Worm (Caenorhabditis elegans): ENCODE results near the gene dos-1.

The dos-1 gene

DNA sequence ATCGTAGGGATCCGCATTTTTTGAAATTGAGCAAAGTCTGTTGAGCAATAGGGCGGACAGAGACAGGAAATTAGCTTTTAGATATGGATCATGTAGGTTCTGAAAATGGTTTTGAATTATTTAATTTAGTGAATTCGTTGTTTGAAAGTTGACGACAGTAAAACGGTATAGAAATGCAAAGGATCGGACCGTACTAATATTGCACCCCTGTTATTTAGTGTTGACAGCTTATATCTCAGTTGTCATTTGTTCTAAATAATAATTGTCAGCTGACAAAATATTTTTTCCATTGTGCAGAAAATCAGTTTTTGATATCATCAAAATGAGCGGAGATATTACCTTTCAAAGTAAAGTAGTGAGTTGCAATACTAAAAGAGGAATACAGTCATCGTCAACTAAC is 32.4 kb upstream of the dos-1 start, which contains the start of gene lin-12:
Gene lin-12 (minus strand): TSS at position 101 of the 400 bp plus-strand sequence.
- no peak for TF ChIP-seq sdc-2 (tag; optimal IDR thresholded peaks at IDR 0.05)
- no peak for TF ChIP-seq ceh-48 (tag; optimal IDR thresholded peaks at IDR 0.05)
- no peak for TF ChIP-seq npax-4 (tag; optimal IDR thresholded peaks at IDR 0.05)
- TF ChIP-seq fkh-6 (tag; optimal IDR thresholded peaks at IDR 0.05): no peak
- TF ChIP-seq C38D4.7 (GFP tag; optimal IDR thresholded peaks at IDR 0.05): no peak
- no peak for TF ChIP-seq ref-2 (tag; optimal IDR thresholded peaks at IDR 0.05)
- no peak for TF ChIP-seq sox-4 (tag; optimal IDR thresholded peaks at IDR 0.05)
- no peak for TF ChIP-seq pqm-1 (tag; optimal IDR thresholded peaks at IDR 0.05)
- TF ChIP-seq ceh-24 (tag; optimal IDR thresholded peaks at IDR 0.05): no peak
- TF ChIP-seq ahr-1 (tag; optimal IDR thresholded peaks at IDR 0.05): no peak
- no peak for TF ChIP-seq lin-11 (tag; optimal IDR thresholded peaks at IDR 0.05)
- TF ChIP-seq ceh-19 (GFP tag; optimal IDR thresholded peaks at IDR 0.05): no peak
- no peak for TF ChIP-seq gmeb-2 (tag; optimal IDR thresholded peaks at IDR 0.05)
- no peak for TF ChIP-seq ceh-6 (GFP tag; optimal IDR thresholded peaks at IDR 0.05)
- TF ChIP-seq tbx-7 (tag; optimal IDR thresholded peaks at IDR 0.05): no peak
- TF ChIP-seq pax-1 (tag; optimal IDR thresholded peaks at IDR 0.05): no peak
- TF ChIP-seq pat-9 (tag; optimal IDR thresholded peaks at IDR 0.05): no peak
- TF ChIP-seq pros-1 (tag; optimal IDR thresholded peaks at IDR 0.05): no peak
- no peak for TF ChIP-seq ztf-16 (tag; optimal IDR thresholded peaks at IDR 0.05)
- no peak for TF ChIP-seq pha-4 (tag; optimal IDR thresholded peaks at IDR 0.05)

DNA sequence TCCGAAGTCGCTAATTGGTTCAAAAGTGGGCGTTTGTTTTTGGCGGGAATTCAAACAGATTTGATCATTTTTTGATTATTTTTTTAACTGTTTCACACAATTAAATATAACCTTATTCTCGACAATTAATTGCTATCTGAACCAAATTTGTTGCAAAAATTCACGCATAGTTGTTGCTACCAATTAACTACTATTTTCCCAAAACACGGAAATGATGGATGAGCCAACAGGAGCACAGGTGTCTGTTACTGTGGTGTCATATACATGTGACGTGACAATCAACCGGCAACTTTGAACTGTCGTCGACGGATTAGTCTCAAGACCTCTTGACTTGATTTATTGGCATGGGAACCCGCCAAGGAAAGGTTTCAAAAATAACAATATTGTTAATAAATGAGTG is 31.0 kb upstream of the dos-1 start:
- TF ChIP-seq syd-9 (tag; optimal IDR thresholded peaks at IDR 0.05) (no peak), ceh-6 (GFP tag; optimal IDR thresholded peaks at IDR 0.05) (no peak), pqm-1 (tag; optimal IDR thresholded peaks at IDR 0.05) (no peak), nhr-232 (tag; optimal IDR thresholded peaks at IDR 0.05) (no peak), pat-9 (tag; optimal IDR thresholded peaks at IDR 0.05) (no peak), tbx-7 (tag; optimal IDR thresholded peaks at IDR 0.05) (no peak), dmd-4 (tag; optimal IDR thresholded peaks at IDR 0.05; ENCODE audit: borderline replicate concordance) (no peak)

DNA sequence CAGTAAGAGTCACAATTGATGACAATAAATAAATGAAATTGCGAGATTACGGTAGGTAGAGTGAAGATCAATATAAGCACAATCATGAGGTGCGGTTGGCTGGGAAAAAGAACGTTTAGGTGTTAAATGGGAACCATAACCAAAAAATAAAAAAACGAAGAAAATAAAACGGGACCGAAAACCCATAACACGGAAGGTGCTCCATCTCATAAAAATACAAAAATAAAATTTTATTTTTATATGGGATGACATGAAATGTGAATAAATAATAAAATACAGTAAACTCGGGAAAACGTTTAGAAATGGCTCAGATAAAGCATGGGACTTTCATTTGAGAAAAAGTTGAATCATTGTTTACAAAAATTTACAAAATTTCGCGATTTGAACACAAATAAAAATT is 28.2 kb upstream of the dos-1 start, which contains the start of gene F02A9.7:
Gene F02A9.7 (minus strand): TSS at position 101 of the 400 bp plus-strand sequence.
- TF ChIP-seq dve-1 (tag; optimal IDR thresholded peaks at IDR 0.05): no peak
- no peak for TF ChIP-seq ets-4 (tag; optimal IDR thresholded peaks at IDR 0.05)
- TF ChIP-seq ceh-2 (tag; optimal IDR thresholded peaks at IDR 0.05): no peak
- no peak for TF ChIP-seq madf-2 (tag; optimal IDR thresholded peaks at IDR 0.05)
- no peak for TF ChIP-seq elt-4 (tag; optimal IDR thresholded peaks at IDR 0.05)
- no peak for TF ChIP-seq T23F11.4 (GFP tag; optimal IDR thresholded peaks at IDR 0.05)
- TF ChIP-seq hlh-15 (tag; optimal IDR thresholded peaks at IDR 0.05): no peak
- no peak for TF ChIP-seq ceh-14 (tag; optimal IDR thresholded peaks at IDR 0.05)
- no peak for TF ChIP-seq K02D7.2 (tag; optimal IDR thresholded peaks at IDR 0.05)
- no peak for TF ChIP-seq fkh-10 (GFP tag; optimal IDR thresholded peaks at IDR 0.05)
- no peak for TF ChIP-seq unc-3 (GFP tag; conservative IDR thresholded peaks at IDR 0.05)
- TF ChIP-seq unc-3 (tag; optimal IDR thresholded peaks at IDR 0.05): no peak
- no peak for TF ChIP-seq ama-1 (optimal IDR thresholded peaks at IDR 0.05)
- TF ChIP-seq pag-3 (tag; optimal IDR thresholded peaks at IDR 0.05; ENCODE audit: borderline replicate concordance): no peak
- TF ChIP-seq eyg-1 (tag; optimal IDR thresholded peaks at IDR 0.05): no peak
- TF ChIP-seq dmd-4 (tag; optimal IDR thresholded peaks at IDR 0.05; ENCODE audit: borderline replicate concordance): no peak
- no peak for TF ChIP-seq lin-11 (tag; optimal IDR thresholded peaks at IDR 0.05)
- TF ChIP-seq hlh-30 (tag; optimal IDR thresholded peaks at IDR 0.05; ENCODE audit: insufficient read depth): no peak
- no peak for TF ChIP-seq ahr-1 (tag; optimal IDR thresholded peaks at IDR 0.05)
- no peak for TF ChIP-seq ceh-19 (GFP tag; optimal IDR thresholded peaks at IDR 0.05)

DNA sequence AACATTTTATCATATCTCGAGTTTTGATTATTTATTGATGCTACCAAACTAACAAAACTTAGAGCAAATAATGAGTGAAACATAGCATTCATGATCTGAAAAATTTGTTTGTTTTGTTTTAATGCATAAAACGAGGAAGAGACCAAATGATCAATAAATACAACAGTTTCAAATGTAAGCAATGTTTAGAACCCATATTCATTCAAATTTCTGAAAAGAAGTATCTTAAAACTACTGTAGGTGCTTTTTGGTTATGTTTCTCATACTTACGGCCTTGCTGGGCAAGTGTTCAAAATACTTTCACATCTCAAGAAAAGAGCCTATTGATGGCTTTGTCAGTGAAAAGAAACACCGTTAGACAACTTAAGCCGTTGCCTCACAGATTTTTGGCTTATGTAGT is 26.0 kb upstream of the dos-1 start, which contains the start of gene F02A9.1:
Gene F02A9.1 (minus strand): TSS at position 101 of the 400 bp plus-strand sequence.
- TF ChIP-seq hlh-30 (tag; optimal IDR thresholded peaks at IDR 0.05; ENCODE audit: insufficient read depth) (no peak), ets-4 (tag; optimal IDR thresholded peaks at IDR 0.05) (no peak)

Data from whole organism, late embryonic.